Fruit fly (Drosophila melanogaster) whole organism, wandering third instar larva: ENCODE data around the gene msk.

ENCODE experiments used
- Abd-B ChIP-seq: fragments of >200 bp; optimal IDR thresholded peaks from 2 replicates; lab custom pipeline; 2017; ENCODE audit warnings: missing biosample characterization, missing genetic modification characterization
- GATAd ChIP-seq: sonication (Bioruptor generic); optimal IDR thresholded peaks from 2 replicates; lab custom pipeline; 2016; ENCODE audit warnings: missing biosample characterization, missing genetic modification characterization
- br ChIP-seq: fragments of 200-800 bp; sonication (Bioruptor generic); optimal IDR thresholded peaks from 2 replicates; lab custom pipeline; 2016; ENCODE audit warnings: missing biosample characterization, missing genetic modification characterization
- h ChIP-seq: fragments of 200-800 bp; sonication (Bioruptor generic); optimal IDR thresholded peaks from 3 replicates; lab custom pipeline; 2016; ENCODE audit warnings: missing biosample characterization, mild to moderate bottlenecking, missing genetic modification characterization
- lola ChIP-seq: fragments of >200 bp; optimal IDR thresholded peaks from 2 replicates; lab custom pipeline; 2017; ENCODE audit warnings: missing biosample characterization, missing genetic modification characterization
- pan ChIP-seq: fragments of >200 bp; optimal IDR thresholded peaks from 2 replicates; lab custom pipeline; 2017

DNA sequence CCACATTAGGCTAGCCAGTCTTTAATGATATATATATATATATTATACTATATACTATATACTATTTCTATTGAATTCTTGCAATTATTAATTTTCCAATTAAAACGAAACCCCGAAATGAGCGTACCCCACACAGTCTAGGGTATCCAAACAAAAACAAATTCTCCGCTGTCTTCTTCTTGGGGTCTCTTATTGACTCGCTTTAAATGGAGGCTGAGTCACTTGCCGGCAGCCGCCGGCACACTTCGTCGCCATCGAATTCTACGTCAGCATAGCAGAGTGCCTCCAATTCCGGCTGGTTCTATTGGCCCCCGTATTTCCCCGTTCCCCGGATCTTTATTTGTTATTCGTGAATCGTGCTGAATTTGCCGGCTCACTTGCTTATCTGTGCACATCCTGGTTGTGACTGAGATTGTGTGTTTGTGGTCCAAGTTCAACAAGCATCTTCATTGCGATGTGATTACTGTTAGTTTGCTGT is 21.3 kb upstream of the msk start:
- TF ChIP-seq h: no peak
- TF ChIP-seq lola: no peak
- TF ChIP-seq GATAd: no peak
- TF ChIP-seq Abd-B (GFP tag; lab: Kevin White, UChicago): no peak
- no peak for TF ChIP-seq pan (lab: Kevin White, UChicago)
- no peak for TF ChIP-seq br (GFP tag; lab: Kevin White, UChicago)
